Worm (Caenorhabditis elegans) whole organism, early embryonic: ENCODE data around the gene gst-33.

ENCODE experiments used
- B0310.2 ChIP-seq: sonication (generic microtip); optimal IDR thresholded peaks from 2 replicates; lab custom pipeline; 2016; ENCODE audit warnings: mild to moderate bottlenecking, missing genetic modification characterization, missing compliant biosample characterization
- ama-1 ChIP-seq: fragments of 150-350 bp; optimal IDR thresholded peaks from 2 replicates; lab custom pipeline; 2014
- ceh-13 ChIP-seq: fragments of 200-800 bp; sonication (Bioruptor generic); optimal IDR thresholded peaks from 2 replicates; lab custom pipeline; 2018; ENCODE audit warnings: mild to moderate bottlenecking, missing genetic modification characterization, missing compliant biosample characterization
- ceh-36 ChIP-seq: sonication (generic microtip); optimal IDR thresholded peaks from 2 replicates; lab custom pipeline; 2016; ENCODE audit warnings: missing genetic modification characterization, inconsistent platforms, missing compliant biosample characterization
- ets-7 ChIP-seq: sonication (generic microtip); optimal IDR thresholded peaks from 2 replicates; lab custom pipeline; 2016; ENCODE audit warnings: missing genotype, missing genetic modification characterization, missing compliant biosample characterization
- flt-1 ChIP-seq: fragments of 200-800 bp; sonication (Bioruptor generic); IDR thresholded peaks from 2 replicates; pipeline ENCODE4 v1.3.6; 2022; ENCODE audit warnings: missing genetic modification characterization, missing compliant biosample characterization
- hmbx-1 ChIP-seq: sonication (generic microtip); optimal IDR thresholded peaks from 2 replicates; lab custom pipeline; 2016; ENCODE audit warnings: mild to moderate bottlenecking, missing genetic modification characterization, missing compliant biosample characterization
- hmg-4 ChIP-seq: fragments of 200-800 bp; sonication (Bioruptor generic); optimal IDR thresholded peaks from 2 replicates; lab custom pipeline; 2018; ENCODE audit warnings: mild to moderate bottlenecking, missing genetic modification characterization, missing compliant biosample characterization
- hnd-1 ChIP-seq: sonication (generic microtip); optimal IDR thresholded peaks from 2 replicates; lab custom pipeline; 2016; ENCODE audit warnings: missing genetic modification characterization, missing compliant biosample characterization
- pes-1 ChIP-seq: fragments of 200-800 bp; sonication (Bioruptor generic); IDR thresholded peaks from 2 replicates; pipeline ENCODE4 v1.3.6; 2022; ENCODE audit warnings: missing genetic modification reagents, missing genetic modification characterization, missing compliant biosample characterization
- scrt-1 ChIP-seq: fragments of 200-800 bp; sonication (Bioruptor generic); IDR thresholded peaks from 2 replicates; pipeline ENCODE4 v1.3.6; 2022; ENCODE audit warnings: missing genetic modification characterization, missing compliant biosample characterization
- sea-1 ChIP-seq: fragments of 200-800 bp; sonication (Bioruptor generic); conservative IDR thresholded peaks from 2 replicates; pipeline ENCODE4 v1.3.6; 2022; ENCODE audit warnings: missing genetic modification characterization, missing compliant biosample characterization
- tra-4 ChIP-seq: sonication (generic microtip); optimal IDR thresholded peaks from 2 replicates; lab custom pipeline; 2017; ENCODE audit warnings: missing genetic modification characterization, missing compliant biosample characterization

- TF ChIP-seq ama-1 (lab: Kevin White, UChicago) (no peak), hmg-4 (GFP tag; lab: Kevin White, UChicago) (no peak), flt-1 (no peak), scrt-1 (GFP tag; lab: Robert Waterston, UW) (no peak), ceh-36 (tag; lab: Kevin White, UChicago) (no peak), hnd-1 (no peak), hmbx-1 (tag; lab: Kevin White, UChicago) (no peak), ets-7 (tag; lab: Kevin White, UChicago) (no peak), sea-1 (GFP tag; lab: Robert Waterston, UW) (no peak), tra-4 (tag; lab: Kevin White, UChicago) (no peak), B0310.2 (tag; lab: Kevin White, UChicago) (no peak), pes-1 (no peak), ceh-13 (GFP tag; lab: Kevin White, UChicago) (no peak)
These were observed 33.7 kb upstream of the gst-33 start, which contains the start of the genes C07G3.8 and C07G3.10 for ce11 chrV:3502038-3502437.
